Fruit fly (Drosophila melanogaster): ENCODE results near the gene Sbat.
A peak's percentile ranks its signal among the peaks of the same experiment; 100 is the strongest.

Gene Sbat

dm6 chr2L:2861885-2862620 is 16.1 kb upstream of the Sbat start (continued):
- TF ChIP-seq fu2 (GFP tag; optimal IDR thresholded peaks at IDR 0.05), result no peak
- TF ChIP-seq CG1024 (GFP tag; IDR thresholded peaks at IDR 0.05), result 0 out of 2 replicates have a peak, but pooled peaks have one; percentile 7
- no peak for TF ChIP-seq ind (GFP tag; optimal IDR thresholded peaks at IDR 0.05)
- TF ChIP-seq toy (GFP tag; IDR thresholded peaks at IDR 0.05), result no peak
- TF ChIP-seq ase (GFP tag; IDR thresholded peaks at IDR 0.05), result no peak
- no peak for TF ChIP-seq CG3995 (GFP tag; optimal IDR thresholded peaks at IDR 0.05)
- TF ChIP-seq CG12071 (GFP tag; optimal IDR thresholded peaks at IDR 0.05), result peak; percentile 25
- no peak for TF ChIP-seq CG8388 (GFP tag; optimal IDR thresholded peaks at IDR 0.05)
- no peak for TF ChIP-seq Oli (tag; optimal IDR thresholded peaks at IDR 0.05)
- no peak for TF ChIP-seq ERR (GFP tag; optimal IDR thresholded peaks at IDR 0.05)
- TF ChIP-seq Sox100B (GFP tag; optimal IDR thresholded peaks at IDR 0.05), result no peak
- 0 out of 2 replicates have a peak, but pooled peaks have one; percentile 24 for TF ChIP-seq unc-4 (GFP tag; IDR thresholded peaks at IDR 0.05; ENCODE audit: partially characterized antibody)
- TF ChIP-seq Hey (tag; optimal IDR thresholded peaks at IDR 0.05), result no peak
- no peak for TF ChIP-seq lov (optimal IDR thresholded peaks at IDR 0.05)
- TF ChIP-seq lov (GFP tag; IDR thresholded peaks at IDR 0.05), result no peak
- TF ChIP-seq CG10462 (GFP tag; optimal IDR thresholded peaks at IDR 0.05), result no peak
- no peak for TF ChIP-seq GATAe (GFP tag; conservative IDR thresholded peaks at IDR 0.05)
- TF ChIP-seq CG9609 (GFP tag; optimal IDR thresholded peaks at IDR 0.05), result no peak
- TF ChIP-seq Side (GFP tag; optimal IDR thresholded peaks at IDR 0.05), result no peak
- TF ChIP-seq sc (optimal IDR thresholded peaks at IDR 0.05), result no peak
- no peak for TF ChIP-seq sc (GFP tag; optimal IDR thresholded peaks at IDR 0.05)
- TF ChIP-seq Lim3 (GFP tag; IDR thresholded peaks at IDR 0.05), result no peak
- TF ChIP-seq ap (GFP tag; IDR thresholded peaks at IDR 0.05), result no peak
- no peak for TF ChIP-seq CG12104 (GFP tag; optimal IDR thresholded peaks at IDR 0.05)
- TF ChIP-seq CG6683 (GFP tag; optimal IDR thresholded peaks at IDR 0.05), result no peak
- TF ChIP-seq CG7556 (GFP tag; optimal IDR thresholded peaks at IDR 0.05), result no peak
- no peak for TF ChIP-seq Max (GFP tag; optimal IDR thresholded peaks at IDR 0.05)
- no peak for TF ChIP-seq klu (GFP tag; IDR thresholded peaks at IDR 0.05)
- peak; percentile 22 for TF ChIP-seq CG17568 (GFP tag; optimal IDR thresholded peaks at IDR 0.05)
- peak; percentile 6 for TF ChIP-seq CG12391 (tag; optimal IDR thresholded peaks at IDR 0.05)
- TF ChIP-seq CG33557 (GFP tag; optimal IDR thresholded peaks at IDR 0.05), result no peak
- TF ChIP-seq CG17186 (GFP tag; optimal IDR thresholded peaks at IDR 0.05), result no peak
- 0 out of 3 replicates have a peak, but pooled peaks have one; percentile 64 for TF ChIP-seq otp (GFP tag; IDR thresholded peaks at IDR 0.05)
- peak; percentile 15 for TF ChIP-seq Nf-YC (tag; optimal IDR thresholded peaks at IDR 0.05)
- no peak for TF ChIP-seq CG13624 (GFP tag; optimal IDR thresholded peaks at IDR 0.05)
- TF ChIP-seq pho (GFP tag; optimal IDR thresholded peaks at IDR 0.05), result peak; percentile 10
- TF ChIP-seq HHEX (GFP tag; optimal IDR thresholded peaks at IDR 0.05), result peak; percentile 19
- TF ChIP-seq CG32532 (GFP tag; IDR thresholded peaks at IDR 0.05), result no peak; the same call in 1 of the 2 replicates
- TF ChIP-seq Dip2 (GFP tag; IDR thresholded peaks at IDR 0.05), result no peak
- TF ChIP-seq Tbp (GFP tag; optimal IDR thresholded peaks at IDR 0.05), result no peak
- TF ChIP-seq bab2 (GFP tag; optimal IDR thresholded peaks at IDR 0.05), result no peak
- TF ChIP-seq so (GFP tag; IDR thresholded peaks at IDR 0.05), result peak; percentile 55; the same call in 1 of the 3 replicates
- peak in 1 of 2 experiments; percentile 80 for TF ChIP-seq Pdp1 (GFP tag; optimal IDR thresholded peaks at IDR 0.05)
- TF ChIP-seq BtbVII (GFP tag; optimal IDR thresholded peaks at IDR 0.05), result peak; percentile 20
- no peak for TF ChIP-seq ranshi (GFP tag; IDR thresholded peaks at IDR 0.05)
- TF ChIP-seq ssp (GFP tag; IDR thresholded peaks at IDR 0.05), result no peak
- peak; percentile 67 for TF ChIP-seq Trl (optimal IDR thresholded peaks at IDR 0.05)
- peak; percentile 14 for TF ChIP-seq Trl (GFP tag; optimal IDR thresholded peaks at IDR 0.05)
- TF ChIP-seq CG1602 (GFP tag; optimal IDR thresholded peaks at IDR 0.05), result no peak
- TF ChIP-seq Hand (GFP tag; optimal IDR thresholded peaks at IDR 0.05), result no peak
- peak; percentile 31; the same call in 1 of the 3 replicates for TF ChIP-seq HLH4C (GFP tag; IDR thresholded peaks at IDR 0.05; ENCODE audit: partially characterized antibody)
